Fruit fly (Drosophila melanogaster) whole organism, embryonic: ENCODE data around the gene CG18233.

Experiments
- Adf1 ChIP-seq: fragments of 200-800 bp; sonication (Bioruptor generic); IDR thresholded peaks from 2 replicates; pipeline ENCODE4 v1.3.6; 2022; ENCODE audit warnings: missing biosample characterization, missing genetic modification characterization
- Asciz ChIP-seq: fragments of 200-800 bp; sonication (Bioruptor generic); optimal IDR thresholded peaks from 2 replicates; lab custom pipeline; 2017; ENCODE audit warnings: missing biosample characterization, mild to moderate bottlenecking, missing genetic modification characterization, missing genetic modification reagents
- CG10267 ChIP-seq: fragments of 200-800 bp; sonication (Bioruptor generic); optimal IDR thresholded peaks from 2 replicates; lab custom pipeline; 2018; ENCODE audit warnings: missing biosample characterization, mild to moderate bottlenecking, missing genetic modification characterization, moderate library complexity
- CG11247 ChIP-seq: fragments of 200-800 bp; sonication (Bioruptor generic); IDR thresholded peaks from 2 replicates; pipeline ENCODE4 v1.3.6; 2022; ENCODE audit warnings: missing biosample characterization, missing genetic modification characterization
- CG12744 ChIP-seq: fragments of 200-800 bp; sonication (Bioruptor generic); optimal IDR thresholded peaks from 2 replicates; lab custom pipeline; 2016; ENCODE audit warnings: missing biosample characterization, missing genetic modification characterization
- CG14014 ChIP-seq: fragments of 200-800 bp; sonication (Bioruptor generic); IDR thresholded peaks from 2 replicates; pipeline ENCODE4 v1.3.6; 2022; ENCODE audit warnings: missing biosample characterization, missing genetic modification characterization
- CG1792 ChIP-seq: fragments of 200-800 bp; sonication (Bioruptor generic); optimal IDR thresholded peaks from 2 replicates; lab custom pipeline; 2016; ENCODE audit warnings: missing biosample characterization, missing genetic modification characterization
- CG34224 ChIP-seq: fragments of 200-800 bp; sonication (Bioruptor generic); IDR thresholded peaks from 3 replicates; pipeline ENCODE4 v1.3.6; 2022; ENCODE audit warnings: missing biosample characterization, missing genetic modification characterization; ENCODE audit not compliant: partially characterized antibody
- CG34422 ChIP-seq: fragments of 200-800 bp; sonication (Bioruptor generic); IDR thresholded peaks from 3 replicates; pipeline ENCODE4 v1.3.6; 2022; ENCODE audit warnings: missing biosample characterization, missing genetic modification characterization
- CG4404 ChIP-seq: fragments of 200-800 bp; sonication (Bioruptor generic); IDR thresholded peaks from 2 replicates; pipeline ENCODE4 v1.3.6; 2022; ENCODE audit warnings: missing biosample characterization, missing genetic modification characterization
- CG4854 ChIP-seq: fragments of 200-800 bp; sonication (Bioruptor generic); optimal IDR thresholded peaks from 2 replicates; lab custom pipeline; 2016; ENCODE audit warnings: missing biosample characterization, missing genetic modification characterization, inconsistent platforms
- CG5953 ChIP-seq: fragments of 200-800 bp; sonication (Bioruptor generic); IDR thresholded peaks from 2 replicates; pipeline ENCODE4 v1.3.6; 2022; ENCODE audit warnings: missing biosample characterization, missing genetic modification characterization
- CG6254 ChIP-seq: fragments of 200-800 bp; sonication (Bioruptor generic); optimal IDR thresholded peaks from 3 replicates; lab custom pipeline; 2017; ENCODE audit warnings: mild to moderate bottlenecking, missing biosample characterization, missing genetic modification reagents, missing genetic modification characterization
- CG7372 ChIP-seq: fragments of 200-800 bp; sonication (Bioruptor generic); IDR thresholded peaks from 2 replicates; pipeline ENCODE4 v1.3.6; 2022; ENCODE audit warnings: missing biosample characterization, missing genetic modification characterization
- CG7963 ChIP-seq: fragments of 200-800 bp; sonication (Bioruptor generic); IDR thresholded peaks from 3 replicates; pipeline ENCODE4 v1.3.6; 2022; ENCODE audit warnings: missing biosample characterization, missing genetic modification characterization; ENCODE audit not compliant: partially characterized antibody
- CG9817 ChIP-seq: fragments of 200-800 bp; sonication (Bioruptor generic); optimal IDR thresholded peaks from 2 replicates; lab custom pipeline; 2018; ENCODE audit warnings: missing biosample characterization, mild to moderate bottlenecking, missing genetic modification characterization, moderate library complexity
- CTCF ChIP-seq: fragments of 200-800 bp; sonication (Bioruptor generic); optimal IDR thresholded peaks from 2 replicates; lab custom pipeline; 2017; ENCODE audit warnings: missing biosample characterization, mild to moderate bottlenecking, missing genetic modification characterization, moderate library complexity
- Doc3 ChIP-seq: fragments of 200-800 bp; sonication (Bioruptor generic); IDR thresholded peaks from 3 replicates; pipeline ENCODE4 v1.3.6; 2022; ENCODE audit warnings: missing biosample characterization, missing genetic modification characterization; ENCODE audit not compliant: partially characterized antibody
- Dp ChIP-seq: fragments of 200-800 bp; sonication (Bioruptor generic); optimal IDR thresholded peaks from 2 replicates; lab custom pipeline; 2018; ENCODE audit warnings: missing biosample characterization, mild to moderate bottlenecking, missing genetic modification characterization, moderate library complexity
- Fer2 ChIP-seq: fragments of 200-800 bp; sonication (Bioruptor generic); optimal IDR thresholded peaks from 2 replicates; lab custom pipeline; 2018; ENCODE audit warnings: missing biosample characterization, mild to moderate bottlenecking, missing genetic modification characterization, moderate library complexity
- Fer3 ChIP-seq: fragments of 200-800 bp; sonication (Bioruptor generic); optimal IDR thresholded peaks from 2 replicates; lab custom pipeline; 2018; ENCODE audit warnings: missing biosample characterization, mild to moderate bottlenecking, missing genetic modification characterization, moderate library complexity
- Gug ChIP-seq: fragments of 200-800 bp; sonication (Bioruptor generic); IDR thresholded peaks from 4 replicates; pipeline ENCODE4 v1.3.6; 2022; ENCODE audit warnings: missing biosample characterization, missing genetic modification characterization
- H15 ChIP-seq: fragments of 200-800 bp; sonication (Bioruptor generic); IDR thresholded peaks from 3 replicates; pipeline ENCODE4 v1.3.6; 2022; ENCODE audit warnings: missing biosample characterization, missing genetic modification characterization
- HLH4C ChIP-seq: fragments of 200-800 bp; sonication (Bioruptor generic); IDR thresholded peaks from 3 replicates; pipeline ENCODE4 v1.3.6; 2022; ENCODE audit warnings: missing biosample characterization, missing genetic modification characterization; ENCODE audit not compliant: partially characterized antibody
- HLHmδ ChIP-seq: fragments of 200-800 bp; sonication (Bioruptor generic); optimal IDR thresholded peaks from 2 replicates; lab custom pipeline; 2018; ENCODE audit warnings: missing biosample characterization, mild to moderate bottlenecking, missing genetic modification characterization, moderate library complexity
- Lhr ChIP-seq: fragments of 200-800 bp; sonication (Bioruptor generic); optimal IDR thresholded peaks from 3 replicates; lab custom pipeline; 2017; ENCODE audit warnings: mild to moderate bottlenecking, missing biosample characterization, missing genetic modification reagents, missing genetic modification characterization
- Opbp ChIP-seq: fragments of 200-800 bp; sonication (Bioruptor generic); IDR thresholded peaks from 3 replicates; pipeline ENCODE4 v1.3.6; 2022; ENCODE audit warnings: missing biosample characterization, missing genetic modification characterization; ENCODE audit not compliant: partially characterized antibody
- Scr ChIP-seq: fragments of 200-800 bp; sonication (Bioruptor generic); IDR thresholded peaks from 2 replicates; pipeline ENCODE4 v1.3.6; 2022; ENCODE audit warnings: missing biosample characterization, missing genetic modification characterization; ENCODE audit not compliant: partially characterized antibody
- Sry-δ ChIP-seq: fragments of 200-800 bp; sonication (Bioruptor generic); optimal IDR thresholded peaks from 2 replicates; lab custom pipeline; 2016; ENCODE audit warnings: missing biosample characterization, missing genetic modification characterization
- ato ChIP-seq: fragments of 200-800 bp; sonication (Bioruptor generic); IDR thresholded peaks from 2 replicates; pipeline ENCODE4 v1.3.6; 2022; ENCODE audit warnings: missing biosample characterization, missing genetic modification characterization; ENCODE audit not compliant: partially characterized antibody
- chif ChIP-seq, 2 experiments: fragments of 200-800 bp; sonication (Bioruptor generic); optimal IDR thresholded peaks; 3 replicates each; lab custom pipeline; 2016; ENCODE audit warnings: missing biosample characterization in 2 of 2, missing genetic modification characterization in 2 of 2
- crp ChIP-seq, 2 experiments: fragments of 200-800 bp; sonication (Bioruptor generic); optimal IDR thresholded peaks; 2 replicates in 1 of 2; 3 replicates in 1 of 2; lab custom pipeline; 2017; ENCODE audit warnings: missing biosample characterization in 2 of 2, missing genetic modification characterization in 2 of 2, mild to moderate bottlenecking in 1 of 2, moderate library complexity in 1 of 2
- dpn ChIP-seq, 2 experiments: fragments of 200-800 bp; sonication (Bioruptor generic); optimal IDR thresholded peaks; 3 replicates each; lab custom pipeline; 2016; ENCODE audit warnings: missing biosample characterization in 2 of 2, missing genetic modification characterization in 2 of 2
- gsb-n ChIP-seq: fragments of 200-800 bp; sonication (Bioruptor generic); optimal IDR thresholded peaks from 3 replicates; lab custom pipeline; 2018; ENCODE audit warnings: missing biosample characterization, mild to moderate bottlenecking, missing genetic modification characterization
- gt ChIP-seq: fragments of 200-800 bp; sonication (Bioruptor generic); IDR thresholded peaks from 2 replicates; pipeline ENCODE4 v1.3.6; 2022; ENCODE audit warnings: missing biosample characterization, missing genetic modification characterization
- her ChIP-seq: fragments of 200-800 bp; sonication (Bioruptor generic); optimal IDR thresholded peaks from 2 replicates; lab custom pipeline; 2016; ENCODE audit warnings: missing biosample characterization, missing genetic modification characterization
- insv ChIP-seq, 2 experiments: fragments of 200-800 bp; sonication (Bioruptor generic); optimal IDR thresholded peaks; 3 replicates each; lab custom pipeline; 2016 to 2018; ENCODE audit warnings: missing biosample characterization in 2 of 2, missing genetic modification characterization in 2 of 2
- nmo ChIP-seq: fragments of 200-800 bp; sonication (Bioruptor generic); optimal IDR thresholded peaks from 2 replicates; lab custom pipeline; 2018; ENCODE audit warnings: missing biosample characterization, mild to moderate bottlenecking, missing genetic modification characterization, moderate library complexity
- p53 ChIP-seq: fragments of 200-800 bp; sonication (Bioruptor generic); optimal IDR thresholded peaks from 2 replicates; lab custom pipeline; 2016; ENCODE audit warnings: missing biosample characterization, missing genetic modification characterization
- pita ChIP-seq: fragments of 200-800 bp; sonication (Bioruptor generic); optimal IDR thresholded peaks from 2 replicates; lab custom pipeline; 2017; ENCODE audit warnings: missing biosample characterization, mild to moderate bottlenecking, missing genetic modification characterization
- pzg ChIP-seq: fragments of 200-800 bp; sonication (Bioruptor generic); optimal IDR thresholded peaks from 3 replicates; lab custom pipeline; 2018; ENCODE audit warnings: missing biosample characterization, mild to moderate bottlenecking, missing genetic modification characterization, moderate library complexity
- sna ChIP-seq: fragments of 200-800 bp; sonication (Bioruptor generic); IDR thresholded peaks from 2 replicates; pipeline ENCODE4 v1.3.6; 2022; ENCODE audit warnings: missing biosample characterization, missing genetic modification characterization; ENCODE audit not compliant: partially characterized antibody
- tap ChIP-seq: fragments of 200-800 bp; optimal IDR thresholded peaks from 3 replicates; lab custom pipeline; 2019; ENCODE audit warnings: missing biosample characterization, mild to moderate bottlenecking, missing genetic modification characterization, moderate library complexity
- twi ChIP-seq: fragments of 200-800 bp; optimal IDR thresholded peaks from 2 replicates; lab custom pipeline; 2019; ENCODE audit warnings: missing biosample characterization, mild to moderate bottlenecking, missing genetic modification characterization, moderate library complexity
- zen2 ChIP-seq: fragments of 200-800 bp; sonication (Bioruptor generic); IDR thresholded peaks from 3 replicates; pipeline ENCODE4 v1.3.6; 2022; ENCODE audit warnings: missing biosample characterization, missing genetic modification characterization; ENCODE audit not compliant: partially characterized antibody
- zfh2 ChIP-seq: fragments of 200-800 bp; sonication (Bioruptor generic); optimal IDR thresholded peaks from 2 replicates; lab custom pipeline; 2016; ENCODE audit warnings: missing biosample characterization, missing genetic modification characterization

CG18233 gene

DNA sequence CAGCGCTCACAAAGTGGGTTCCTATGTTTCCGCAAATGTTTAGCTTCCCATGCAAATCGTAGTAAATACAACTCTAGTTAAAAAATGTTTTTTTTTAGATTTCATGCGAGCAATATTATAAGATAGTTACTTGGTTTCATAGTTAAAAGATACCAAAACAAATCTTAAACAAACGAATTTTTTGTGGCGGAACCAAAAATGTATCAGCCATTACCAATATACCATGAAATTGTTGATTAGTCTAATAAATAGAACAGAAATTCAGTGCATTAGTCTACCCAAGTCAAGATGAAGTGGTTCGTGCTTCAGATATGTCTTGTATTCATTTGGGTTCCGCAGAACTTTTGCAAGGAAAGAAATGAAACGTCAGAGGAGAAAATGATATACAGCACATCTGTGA lies 6.3 kb downstream of the CG18233 start, which contains the start of gene CG32199 (continued):
- TF ChIP-seq CG34422 (GFP tag; lab: Robert Waterston, UW) (no peak), Fer3 (tag; lab: Kevin White, UChicago) (no peak), Fer2 (tag; lab: Kevin White, UChicago) (no peak)

DNA sequence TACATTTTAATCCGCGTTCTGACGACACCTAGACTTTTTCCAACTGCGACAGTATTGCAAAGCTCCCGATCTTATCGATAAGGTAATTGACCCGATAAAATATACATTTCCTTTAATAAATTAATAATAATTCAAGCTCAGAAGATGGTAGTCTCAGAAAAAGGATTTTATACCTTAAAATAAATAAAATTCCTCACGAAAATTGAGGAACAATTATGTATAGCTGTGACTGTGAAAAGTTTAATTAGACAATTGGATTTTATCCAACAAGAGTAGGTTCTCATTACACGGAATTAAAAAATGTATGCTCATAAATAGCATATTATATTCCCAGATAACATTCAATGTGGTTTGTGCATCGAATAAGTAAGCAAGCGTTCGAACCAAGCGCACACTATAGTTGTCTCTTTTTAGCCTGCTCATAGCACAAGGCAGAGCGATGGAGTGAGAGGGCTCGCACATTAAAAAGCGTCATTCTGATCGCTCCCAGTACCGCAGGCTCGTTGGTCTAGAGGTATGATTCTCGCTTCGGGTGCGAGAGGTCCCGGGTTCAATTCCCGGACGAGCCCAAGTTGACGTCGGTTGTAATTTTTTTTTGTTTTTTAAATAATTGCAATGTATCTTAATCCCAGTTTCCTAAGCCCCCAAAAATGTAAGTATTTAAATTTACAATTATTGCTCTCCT lies 12.8 kb downstream of the CG18233 start, which contains the start of the genes CG13380 and CG4174:
CG13380 (minus strand) TSS at position 51 of the 685 bp plus-strand sequence.
CG4174 (minus strand) TSS at position 51 of the 685 bp plus-strand sequence.
- TF ChIP-seq HLH4C (GFP tag; lab: Robert Waterston, UW) (peak; percentile 85), pita (GFP tag; lab: Kevin White, UChicago) (peak; percentile 84), CG14014 (GFP tag; lab: Robert Waterston, UW) (peak; percentile 18; the same call in 1 of the 2 replicates), CG34224 (GFP tag; lab: Robert Waterston, UW) (peak; percentile 78), CG4854 (no peak), gt (no peak), H15 (no peak), CG4404 (GFP tag; lab: Robert Waterston, UW) (no peak), Lhr (peak; percentile 46), CG9817 (tag; lab: Kevin White, UChicago) (no peak), nmo (GFP tag; lab: Kevin White, UChicago) (peak; percentile 21), pzg (GFP tag; lab: Kevin White, UChicago) (peak; percentile 35), CG7963 (peak; percentile 95), CG12744 (peak; percentile 12), CTCF (peak; percentile 75), her (GFP tag; lab: Kevin White, UChicago) (peak; percentile 41), insv (GFP tag; optimal IDR thresholded peaks at IDR 0.05; lab: Kevin White, UChicago) (peak in 1 of 2 experiments; percentile 96), Asciz (GFP tag; lab: Kevin White, UChicago) (no peak), Scr (peak; percentile 73), Opbp (peak; percentile 93), Sry-δ (GFP tag; lab: Kevin White, UChicago) (peak; percentile 13), Gug (0 out of 4 replicates have a peak, but pooled peaks have one; percentile 9), zfh2 (no peak), CG10267 (tag; lab: Kevin White, UChicago) (peak; percentile 20), Doc3 (peak; percentile 31; the same call in 1 of the 3 replicates), ato (GFP tag; lab: Robert Waterston, UW) (peak; percentile 91), zen2 (GFP tag; lab: Robert Waterston, UW) (peak; percentile 87; the same call in 2 of the 3 replicates), Dp (GFP tag; lab: Kevin White, UChicago) (peak; percentile 5), p53 (GFP tag; lab: Kevin White, UChicago) (peak; percentile 36), CG1792 (GFP tag; lab: Kevin White, UChicago) (no peak), CG7372 (GFP tag; lab: Robert Waterston, UW) (no peak), CG6254 (peak; percentile 2), CG11247 (peak; percentile 12; the same call in 1 of the 2 replicates), chif (GFP tag; optimal IDR thresholded peaks at IDR 0.05; lab: Kevin White, UChicago) (peak in 1 of 2 experiments; percentile 20), HLHmδ (peak; percentile 0), twi (tag; lab: Kevin White, UChicago) (no peak), crp (GFP tag; optimal IDR thresholded peaks at IDR 0.05; lab: Kevin White, UChicago) (no peak), gsb-n (tag; lab: Kevin White, UChicago) (peak; percentile 11), Adf1 (GFP tag; lab: Robert Waterston, UW) (peak; percentile 47; the same call in 1 of the 2 replicates), sna (GFP tag; lab: Robert Waterston, UW) (peak; percentile 56; the same call in 1 of the 2 replicates), CG5953 (GFP tag; lab: Robert Waterston, UW) (peak; percentile 41; the same call in 1 of the 2 replicates), dpn (GFP tag; optimal IDR thresholded peaks at IDR 0.05; lab: Kevin White, UChicago) (peak in 1 of 2 experiments; percentile 21), tap (tag; lab: Kevin White, UChicago) (no peak)
